Fruit fly (Drosophila melanogaster) whole organism, embryonic: ENCODE results near the gene CG8292.

ENCODE experiments used
- CG12219 ChIP-seq: fragments of 200-800 bp; sonication (Bioruptor generic); optimal IDR thresholded peaks from 3 replicates; lab custom pipeline; 2018; ENCODE audit warnings: missing biosample characterization, mild to moderate bottlenecking, missing genetic modification characterization
- CG13123 ChIP-seq: fragments of 200-800 bp; sonication (Bioruptor generic); optimal IDR thresholded peaks from 2 replicates; lab custom pipeline; 2016; ENCODE audit warnings: missing biosample characterization, missing genetic modification characterization
- CG15011 ChIP-seq: fragments of 200-800 bp; sonication (Bioruptor generic); optimal IDR thresholded peaks from 3 replicates; lab custom pipeline; 2018; ENCODE audit warnings: missing biosample characterization, mild to moderate bottlenecking, missing genetic modification characterization
- CG4404 ChIP-seq: fragments of 200-800 bp; sonication (Bioruptor generic); IDR thresholded peaks from 2 replicates; pipeline ENCODE4 v1.3.6; 2022; ENCODE audit warnings: missing biosample characterization, missing genetic modification characterization
- D19A ChIP-seq: fragments of 200-800 bp; optimal IDR thresholded peaks from 3 replicates; lab custom pipeline; 2019; ENCODE audit warnings: missing biosample characterization, mild to moderate bottlenecking, missing genetic modification characterization, moderate library complexity
- Eip74EF ChIP-seq, 2 experiments: fragments of 200-800 bp in 1 of 2; fragments of >200 bp in 1 of 2; sonication (Bioruptor generic) in 1 of 2; optimal IDR thresholded peaks; 2 replicates each; lab custom pipeline; 2017 to 2019; ENCODE audit warnings: missing biosample characterization in 2 of 2, missing genetic modification characterization in 2 of 2, mild to moderate bottlenecking in 1 of 2, moderate library complexity in 1 of 2
- GATAe ChIP-seq: fragments of 200-800 bp; sonication (Bioruptor generic); conservative IDR thresholded peaks from 2 replicates; pipeline ENCODE4 v1.3.6; 2022; ENCODE audit warnings: missing biosample characterization, missing genetic modification characterization
- H15 ChIP-seq: fragments of 200-800 bp; sonication (Bioruptor generic); IDR thresholded peaks from 3 replicates; pipeline ENCODE4 v1.3.6; 2022; ENCODE audit warnings: missing biosample characterization, missing genetic modification characterization
- Mes4 ChIP-seq: fragments of 200-800 bp; sonication (Bioruptor generic); optimal IDR thresholded peaks from 2 replicates; lab custom pipeline; 2016; ENCODE audit warnings: missing biosample characterization, missing genetic modification characterization
- fu2 ChIP-seq: fragments of 200-800 bp; sonication (Bioruptor generic); optimal IDR thresholded peaks from 2 replicates; lab custom pipeline; 2016; ENCODE audit warnings: missing biosample characterization, missing genetic modification characterization
- ham ChIP-seq: fragments of 200-800 bp; sonication (Bioruptor generic); IDR thresholded peaks from 2 replicates; pipeline ENCODE4 v1.3.6; 2022; ENCODE audit warnings: missing biosample characterization, missing genetic modification characterization
- knrl ChIP-seq: fragments of 200-800 bp; sonication (Bioruptor generic); IDR thresholded peaks from 3 replicates; pipeline ENCODE4 v1.3.6; 2022; ENCODE audit warnings: missing biosample characterization, missing genetic modification characterization; ENCODE audit not compliant: partially characterized antibody

DNA sequence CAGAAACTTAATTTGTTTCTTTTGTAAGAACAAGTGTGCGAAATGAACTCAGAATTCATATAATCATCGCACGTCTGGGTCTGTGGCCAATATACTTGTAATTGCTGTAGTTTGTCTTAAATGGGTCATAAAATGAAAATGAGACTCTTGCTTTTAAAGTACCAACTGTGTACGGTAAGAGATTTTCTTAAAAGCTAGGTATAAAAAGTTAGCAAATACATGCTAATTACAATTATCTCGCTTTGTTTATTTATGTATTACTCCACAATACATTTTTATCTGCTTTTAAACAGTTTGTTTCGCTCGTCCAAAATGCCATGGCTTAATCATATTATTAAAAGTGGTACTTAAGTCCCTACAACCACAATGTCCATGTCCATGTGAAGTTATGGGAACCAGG, 14.1 kb downstream of the CG8292 start:
- no peak for TF ChIP-seq H15 (GFP tag; lab: Robert Waterston, UW)
- TF ChIP-seq fu2 (GFP tag; lab: Kevin White, UChicago): no peak
- no peak for TF ChIP-seq GATAe (GFP tag; lab: Robert Waterston, UW)
- no peak for TF ChIP-seq ham (GFP tag; lab: Robert Waterston, UW)
- TF ChIP-seq Eip74EF (GFP tag; optimal IDR thresholded peaks at IDR 0.05; lab: Kevin White, UChicago): no peak
- TF ChIP-seq CG13123 (GFP tag; lab: Kevin White, UChicago): no peak
- no peak for TF ChIP-seq Mes4
- TF ChIP-seq CG12219: no peak
- TF ChIP-seq D19A (tag; lab: Kevin White, UChicago): no peak
- no peak for TF ChIP-seq knrl (GFP tag; lab: Robert Waterston, UW)
- no peak for TF ChIP-seq CG4404 (GFP tag; lab: Robert Waterston, UW)
- TF ChIP-seq CG15011 (GFP tag; lab: Kevin White, UChicago): no peak
